Fruit fly (Drosophila melanogaster): ENCODE data around the gene twr.

DNA sequence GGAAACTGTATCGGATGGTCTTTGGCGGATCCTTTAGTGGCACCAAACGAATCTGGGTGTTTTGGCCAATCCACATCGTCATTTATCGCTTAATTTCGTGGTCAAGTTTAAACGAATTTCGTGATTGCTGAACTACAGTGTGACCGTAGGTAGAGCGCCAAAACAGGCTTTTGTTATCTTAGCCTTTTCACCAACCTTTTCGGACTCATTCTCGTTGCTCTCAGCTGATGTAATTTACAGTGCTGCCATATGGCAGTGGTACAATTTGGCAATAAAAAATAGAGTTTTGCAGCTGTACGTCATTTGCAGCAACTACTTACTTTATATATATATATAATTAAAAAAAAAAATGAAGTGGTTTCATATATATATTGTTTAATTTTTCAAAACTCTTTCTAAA lies 2.3 kb downstream of the twr start, which contains the start of gene agt:
- peak; percentile 70 to 74 for TF ChIP-seq CTCF (optimal IDR thresholded peaks at IDR 0.05)
- no peak for TF ChIP-seq CG8478 (optimal IDR thresholded peaks at IDR 0.05)

Measured in S2 (cell line).